Worm (Caenorhabditis elegans) whole organism, L4/young adult: ENCODE measurements around the gene lig-1.

Experiments
- W03F9.2 ChIP-seq: fragments of 150-350 bp; optimal IDR thresholded peaks from 2 replicates; lab custom pipeline; 2014; ENCODE audit warnings: missing biosample characterization, missing genetic modification characterization
- him-1 ChIP-seq: sonication (generic microtip); optimal IDR thresholded peaks from 2 replicates; lab custom pipeline; 2016; ENCODE audit warnings: missing genotype, missing genetic modification reagents, missing genetic modification characterization, missing compliant biosample characterization

DNA sequence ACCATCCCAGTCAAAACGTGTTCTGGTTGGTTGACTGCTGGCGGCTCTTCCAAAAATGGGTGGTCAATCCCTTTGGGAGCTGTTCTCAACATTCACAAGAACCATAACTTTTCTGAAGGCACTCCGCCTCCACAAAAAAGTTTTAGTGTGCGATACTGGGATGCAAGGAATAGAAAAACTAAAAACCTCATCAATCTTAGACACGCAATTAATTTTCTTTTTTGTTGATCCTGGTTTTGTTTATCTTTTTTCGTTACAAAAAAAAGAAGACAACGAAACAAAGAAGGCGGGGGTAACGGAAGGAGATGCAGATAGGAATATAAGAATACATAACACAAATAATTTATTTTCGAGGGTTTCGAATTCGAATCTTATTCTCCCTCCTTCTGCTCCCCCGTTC lies 24.3 kb downstream of the lig-1 start:
- TF ChIP-seq him-1 (no peak), W03F9.2 (tag; lab: Kevin White, UChicago) (no peak)
